Worm (Caenorhabditis elegans): ENCODE measurements around the gene srg-53.

DNA sequence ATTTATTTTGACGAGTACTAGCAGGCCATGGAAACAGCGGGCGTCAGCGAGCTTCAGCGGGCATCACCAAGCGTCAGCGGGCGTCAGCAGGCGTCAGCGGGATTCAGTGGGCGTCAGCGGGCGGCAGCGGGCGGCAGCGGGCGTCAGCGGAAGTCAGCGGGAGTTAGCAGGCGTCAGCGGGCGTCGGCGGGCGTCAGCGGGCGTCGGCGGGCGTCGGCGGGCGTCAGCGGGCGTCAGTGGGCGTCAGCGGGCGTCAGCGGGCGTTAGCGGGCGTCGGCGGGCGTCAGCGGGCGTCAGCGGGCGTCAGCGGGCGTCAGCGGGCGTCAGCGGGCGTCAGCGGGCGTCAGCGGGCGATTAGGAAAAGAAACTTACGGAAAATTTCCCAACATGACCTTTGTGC, 36.7 kb upstream of the srg-53 start:
- TF ChIP-seq flt-1 (GFP tag; IDR thresholded peaks at IDR 0.05) (no peak), ama-1 (optimal IDR thresholded peaks at IDR 0.05) (no peak)
